Worm (Caenorhabditis elegans): ENCODE data around the gene nhr-236.

nhr-236 gene

DNA sequence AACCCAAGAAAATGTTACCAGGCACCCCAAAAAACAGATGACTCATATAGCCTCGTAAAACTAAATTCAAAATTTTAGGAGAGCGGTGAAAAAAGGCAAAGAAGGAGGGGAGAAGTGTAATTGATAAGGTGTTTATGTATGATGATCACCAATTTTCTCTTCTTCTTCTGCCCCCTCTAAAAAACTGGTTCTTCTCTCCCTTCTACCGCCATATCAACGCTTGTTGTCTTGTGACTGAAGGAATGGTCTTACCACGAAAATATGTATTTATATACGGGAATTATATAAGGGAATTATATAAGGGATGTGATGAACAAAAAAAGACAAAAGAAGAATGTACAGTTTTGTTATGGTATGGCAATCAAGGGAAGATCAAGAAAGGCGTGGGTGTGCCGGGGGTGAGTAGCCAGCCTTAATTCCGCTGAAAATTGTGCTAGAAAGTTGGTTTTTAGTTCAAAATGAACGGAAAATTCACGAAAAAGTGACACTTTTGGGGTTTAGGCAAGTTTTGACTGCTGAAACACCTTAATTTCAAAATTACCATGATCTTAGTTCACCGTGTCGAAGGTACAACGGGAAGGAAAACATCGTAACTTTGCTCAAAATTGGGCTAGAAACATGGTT, 48.0 kb downstream of the nhr-236 start (continued):
- peak; percentile 77 for TF ChIP-seq nhr-77 (tag; optimal IDR thresholded peaks at IDR 0.05)
- no peak for TF ChIP-seq Y105C5A.15 (GFP tag; IDR thresholded peaks at IDR 0.05)
- TF ChIP-seq jun-1 (tag; optimal IDR thresholded peaks at IDR 0.05): no peak
- peak in 1 of 2 experiments; percentile 45 for TF ChIP-seq unc-62 (GFP tag; optimal IDR thresholded peaks at IDR 0.05 in 1 of 2)
- no peak for TF ChIP-seq unc-62 (tag; optimal IDR thresholded peaks at IDR 0.05)
- no peak for TF ChIP-seq lir-3 (tag; optimal IDR thresholded peaks at IDR 0.05)
- no peak for TF ChIP-seq ceh-28 (tag; optimal IDR thresholded peaks at IDR 0.05)
- TF ChIP-seq ceh-44 (GFP tag; IDR thresholded peaks at IDR 0.05): no peak
- no peak for TF ChIP-seq nhr-42 (GFP tag; IDR thresholded peaks at IDR 0.05)
- TF ChIP-seq nhr-11 (tag; optimal IDR thresholded peaks at IDR 0.05): no peak
- peak; percentile 68 for TF ChIP-seq nhr-10 (tag; optimal IDR thresholded peaks at IDR 0.05)
- TF ChIP-seq aly-2 (tag; optimal IDR thresholded peaks at IDR 0.05): no peak
- peak; percentile 66 for TF ChIP-seq mxl-3 (GFP tag; optimal IDR thresholded peaks at IDR 0.05)
- no peak for TF ChIP-seq attf-4 (tag; optimal IDR thresholded peaks at IDR 0.05)
- TF ChIP-seq lin-39 (tag; optimal IDR thresholded peaks at IDR 0.05): no peak
- TF ChIP-seq mdl-1 (tag; optimal IDR thresholded peaks at IDR 0.05): peak in 1 of 2 experiments; percentile 29
- TF ChIP-seq lsy-2 (tag; optimal IDR thresholded peaks at IDR 0.05): peak in 1 of 2 experiments; percentile 40
- TF ChIP-seq ama-1 (optimal IDR thresholded peaks at IDR 0.05): peak; percentile 89
- TF ChIP-seq madf-9 (GFP tag; conservative IDR thresholded peaks at IDR 0.05): no peak
- no peak for TF ChIP-seq unc-39 (tag; optimal IDR thresholded peaks at IDR 0.05)

All from whole organism, L4 larva.